Fruit fly (Drosophila melanogaster): ENCODE results near the gene Adgf-A.

Gene Adgf-A

DNA sequence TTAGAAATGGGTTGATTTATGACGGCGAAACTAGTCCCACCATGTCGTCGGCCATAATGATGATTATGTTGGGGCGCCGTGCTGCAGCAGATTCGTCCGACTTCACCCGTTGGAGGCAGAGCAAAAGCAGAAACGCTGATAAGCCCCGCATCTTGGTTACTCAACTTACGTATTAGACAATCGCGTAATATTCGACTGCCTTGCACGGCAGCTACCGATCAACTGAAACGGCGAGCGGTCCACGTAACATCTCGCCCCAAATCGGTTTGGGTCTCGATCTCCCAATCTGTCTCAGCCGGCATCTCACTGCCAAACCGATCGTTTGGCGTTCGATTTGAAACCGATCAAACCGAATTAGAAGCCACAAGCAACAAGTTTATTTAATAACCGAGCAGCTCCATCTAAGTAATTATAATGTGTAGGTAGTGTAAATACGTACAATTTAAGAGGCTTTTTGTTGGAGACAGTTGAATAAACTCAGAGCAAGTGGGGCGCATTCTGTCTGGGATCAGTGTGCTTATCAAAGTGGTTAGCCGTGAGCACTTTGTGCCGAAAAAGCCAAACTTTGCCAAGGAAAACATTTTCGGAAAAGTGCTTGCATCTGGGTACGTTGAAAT lies 44.7 kb upstream of the Adgf-A start, which contains the start of gene CG32191 (continued):
- TF ChIP-seq NFAT (GFP tag; IDR thresholded peaks at IDR 0.05) (peak; percentile 14; the same call in 1 of the 2 replicates), sna (GFP tag; IDR thresholded peaks at IDR 0.05; ENCODE audit: partially characterized antibody) (no peak), Lim3 (GFP tag; IDR thresholded peaks at IDR 0.05) (no peak)

DNA sequence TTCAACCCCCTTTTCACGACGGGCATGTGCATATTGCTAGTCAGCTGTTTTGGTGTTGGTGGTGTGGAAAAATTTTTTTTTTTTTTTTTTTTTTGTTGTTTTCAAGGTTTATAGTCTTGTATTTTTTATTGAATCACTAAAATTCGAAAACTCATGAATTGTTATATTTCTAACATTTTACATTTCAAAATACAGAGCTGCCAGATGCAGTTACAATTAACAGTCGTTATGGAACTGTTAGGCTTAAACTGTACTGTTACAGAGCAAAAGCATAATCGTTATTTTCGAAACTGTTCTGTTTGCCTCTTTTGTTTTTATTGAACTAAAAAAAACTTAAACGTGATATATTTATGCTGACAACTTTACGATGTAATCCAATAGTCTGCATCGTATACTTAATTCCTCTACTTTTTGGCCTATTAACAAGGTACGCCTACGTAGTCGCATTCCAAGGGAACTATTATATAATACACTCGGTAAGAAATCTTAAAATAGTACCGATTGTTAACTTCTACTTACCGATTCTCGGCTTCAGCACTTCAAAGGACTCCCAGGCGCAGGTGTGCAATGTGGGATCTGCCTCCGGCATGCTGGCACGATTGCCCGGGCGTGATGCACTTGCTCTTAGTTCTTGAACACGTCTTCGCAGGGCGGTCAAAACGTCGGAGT lies 42.5 kb upstream of the Adgf-A start, which contains the start of gene CG32187:
CG32187 (minus strand) TSS at position 9 of the 669 bp plus-strand sequence.
- peak in 1 of 2 experiments; percentile 92 for TF ChIP-seq Pdp1 (GFP tag; optimal IDR thresholded peaks at IDR 0.05)
- TF ChIP-seq crp (GFP tag; optimal IDR thresholded peaks at IDR 0.05) = peak in 1 of 2 experiments; percentile 59
- TF ChIP-seq sens (GFP tag) = peak; percentile 3
- TF ChIP-seq Hmx (GFP tag; optimal IDR thresholded peaks at IDR 0.05) = no peak
- TF ChIP-seq MBD-R2 (GFP tag; IDR thresholded peaks at IDR 0.05) = 0 out of 2 replicates have a peak, but pooled peaks have one; percentile 10
- TF ChIP-seq CG11695 (GFP tag; IDR thresholded peaks at IDR 0.05) = no peak
- peak; percentile 16 for TF ChIP-seq Ets65A (GFP tag)
- TF ChIP-seq dysf (GFP tag; IDR thresholded peaks at IDR 0.05) = no peak
- TF ChIP-seq stwl (tag; optimal IDR thresholded peaks at IDR 0.05) = peak; percentile 7
- TF ChIP-seq CG4328 (GFP tag; optimal IDR thresholded peaks at IDR 0.05) = no peak
- peak; percentile 15 for TF ChIP-seq Dp (GFP tag; optimal IDR thresholded peaks at IDR 0.05)
- peak; percentile 74 for TF ChIP-seq Myb (GFP tag; optimal IDR thresholded peaks at IDR 0.05)
- TF ChIP-seq CG13424 (tag; optimal IDR thresholded peaks at IDR 0.05) = no peak
- TF ChIP-seq B-H2 (GFP tag; optimal IDR thresholded peaks at IDR 0.05) = no peak

DNA sequence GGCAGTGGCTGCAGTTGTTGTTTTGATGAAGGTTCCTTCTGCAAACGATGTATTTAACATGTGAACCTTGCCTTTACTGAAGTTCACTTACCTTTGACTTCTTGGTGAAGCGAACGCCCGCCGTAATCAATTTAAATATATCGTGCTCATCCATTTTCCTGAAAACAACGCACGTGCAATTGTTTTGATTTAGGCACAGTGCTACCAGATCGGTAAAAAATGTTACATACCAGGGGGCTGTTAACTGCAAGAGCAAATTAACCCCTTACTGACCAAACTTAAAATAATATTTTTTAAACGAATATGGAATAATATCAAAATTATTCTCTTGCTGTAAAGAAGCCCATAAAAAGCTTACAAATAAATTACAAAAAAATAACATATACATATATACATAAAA lies 40.6 kb upstream of the Adgf-A start, which contains the start of gene ais:
ais (minus strand) TSS at position 205 of the 400 bp plus-strand sequence.
- TF ChIP-seq row (GFP tag; IDR thresholded peaks at IDR 0.05) (peak; percentile 77), fd64A (GFP tag; optimal IDR thresholded peaks at IDR 0.05) (no peak), unc-4 (GFP tag; IDR thresholded peaks at IDR 0.05; ENCODE audit: partially characterized antibody) (no peak), gcm (GFP tag; optimal IDR thresholded peaks at IDR 0.05) (no peak), HmgZ (tag; optimal IDR thresholded peaks at IDR 0.05) (peak; percentile 22), CG7839 (tag; optimal IDR thresholded peaks at IDR 0.05) (peak; percentile 14), Xbp1 (GFP tag; optimal IDR thresholded peaks at IDR 0.05) (peak; percentile 34), ham (GFP tag; IDR thresholded peaks at IDR 0.05) (no peak), dysf (GFP tag; IDR thresholded peaks at IDR 0.05) (no peak), Camta (GFP tag; optimal IDR thresholded peaks at IDR 0.05) (no peak), salm (tag; optimal IDR thresholded peaks at IDR 0.05) (no peak), CG13424 (tag; optimal IDR thresholded peaks at IDR 0.05) (peak; percentile 32), CG12104 (GFP tag; optimal IDR thresholded peaks at IDR 0.05) (no peak), dpn (GFP tag; optimal IDR thresholded peaks at IDR 0.05) (peak in 1 of 2 experiments; percentile 10), YL-1 (GFP tag; optimal IDR thresholded peaks at IDR 0.05) (peak; percentile 41), CG31388 (GFP tag; optimal IDR thresholded peaks at IDR 0.05) (no peak), pan (optimal IDR thresholded peaks at IDR 0.05) (no peak), pan (GFP tag; optimal IDR thresholded peaks at IDR 0.05 in 1 of 2, IDR thresholded peaks at IDR 0.05 in 1 of 2) (no peak), slp2 (GFP tag; optimal IDR thresholded peaks at IDR 0.05) (no peak), Hsf (GFP tag; optimal IDR thresholded peaks at IDR 0.05) (no peak), Ets97D (GFP tag; optimal IDR thresholded peaks at IDR 0.05) (peak; percentile 17), Med (GFP tag) (peak; percentile 69), Lhr (GFP tag; optimal IDR thresholded peaks at IDR 0.05) (peak; percentile 20), sna (GFP tag; IDR thresholded peaks at IDR 0.05; ENCODE audit: partially characterized antibody) (no peak), CG42726 (GFP tag; IDR thresholded peaks at IDR 0.05; ENCODE audit: partially characterized antibody) (no peak), CG9932 (GFP tag; IDR thresholded peaks at IDR 0.05) (peak; percentile 62), CG4820 (GFP tag; optimal IDR thresholded peaks at IDR 0.05) (no peak), CG12744 (GFP tag; optimal IDR thresholded peaks at IDR 0.05) (no peak), Dip3 (GFP tag; optimal IDR thresholded peaks at IDR 0.05) (no peak), CG13624 (GFP tag; optimal IDR thresholded peaks at IDR 0.05) (peak; percentile 26), CG14014 (GFP tag; IDR thresholded peaks at IDR 0.05) (peak; percentile 24; the same call in 1 of the 2 replicates), CG7786 (GFP tag; optimal IDR thresholded peaks at IDR 0.05) (no peak)

Measured in whole organism, embryonic.